Worm (Caenorhabditis elegans) whole organism, young adult: ENCODE measurements around the gene gpla-1.

Experiments used
- D2030.7 ChIP-seq: fragments of 200-800 bp; sonication (Bioruptor generic); IDR thresholded peaks from 2 replicates; pipeline ENCODE4 v1.3.6; 2022; ENCODE audit warnings: missing genetic modification reagents, missing genetic modification characterization, missing compliant biosample characterization
- F22D6.2 ChIP-seq: sonication (generic microtip); optimal IDR thresholded peaks from 2 replicates; lab custom pipeline; 2016; ENCODE audit warnings: mild to moderate bottlenecking, missing genetic modification characterization, missing compliant biosample characterization
- F23B12.7 ChIP-seq: sonication (generic microtip); optimal IDR thresholded peaks from 2 replicates; lab custom pipeline; 2017; ENCODE audit warnings: missing genetic modification characterization, mild to moderate bottlenecking, missing compliant biosample characterization, antibody characterized with exemption, moderate library complexity; ENCODE audit not compliant: insufficient read depth
- F33H1.4 ChIP-seq: fragments of 200-800 bp; sonication (Bioruptor generic); IDR thresholded peaks from 2 replicates; pipeline ENCODE4 v1.3.6; 2022; ENCODE audit warnings: missing genetic modification reagents, missing genetic modification characterization, missing compliant biosample characterization
- F37B4.10 ChIP-seq: fragments of 200-800 bp; sonication (Bioruptor generic); IDR thresholded peaks from 2 replicates; pipeline ENCODE4 v1.3.6; 2022; ENCODE audit warnings: missing genetic modification characterization, missing compliant biosample characterization
- F49E8.2 ChIP-seq: sonication (generic microtip); optimal IDR thresholded peaks from 3 replicates; lab custom pipeline; 2017; ENCODE audit warnings: missing genetic modification characterization, mild to moderate bottlenecking, missing compliant biosample characterization, antibody characterized with exemption, moderate library complexity; ENCODE audit not compliant: insufficient read depth
- K12H6.12 ChIP-seq: fragments of 200-800 bp; sonication (Bioruptor generic); optimal IDR thresholded peaks from 2 replicates; lab custom pipeline; 2018; ENCODE audit warnings: mild to moderate bottlenecking, missing genetic modification characterization, missing compliant biosample characterization
- T07F8.4 ChIP-seq: sonication (generic microtip); optimal IDR thresholded peaks from 2 replicates; lab custom pipeline; 2016; ENCODE audit warnings: mild to moderate bottlenecking, missing genetic modification characterization, moderate library complexity, missing compliant biosample characterization
- Y53F4B.3 ChIP-seq: fragments of 200-800 bp; sonication (Bioruptor generic); IDR thresholded peaks from 2 replicates; pipeline ENCODE4 v1.3.6; 2022; ENCODE audit warnings: missing genetic modification reagents, missing genetic modification characterization, missing compliant biosample characterization
- Y56A3A.18 ChIP-seq: fragments of 200-800 bp; sonication (Bioruptor generic); IDR thresholded peaks from 2 replicates; pipeline ENCODE4 v1.3.6; 2022; ENCODE audit warnings: missing genetic modification reagents, missing genetic modification characterization, missing compliant biosample characterization
- Y67H2A.10 ChIP-seq: fragments of 200-800 bp; sonication (Bioruptor generic); conservative IDR thresholded peaks from 2 replicates; pipeline ENCODE4 v1.3.6; 2022; ENCODE audit warnings: missing genetic modification reagents, missing genetic modification characterization, missing compliant biosample characterization
- attf-3 ChIP-seq: fragments of 200-800 bp; sonication (Bioruptor generic); conservative IDR thresholded peaks from 2 replicates; pipeline ENCODE4 v1.3.6; 2022; ENCODE audit warnings: missing genetic modification reagents, missing genetic modification characterization, missing compliant biosample characterization
- attf-5 ChIP-seq: fragments of 200-800 bp; sonication (Bioruptor generic); optimal IDR thresholded peaks from 2 replicates; lab custom pipeline; 2018; ENCODE audit warnings: mild to moderate bottlenecking, missing genetic modification characterization, missing compliant biosample characterization
- bed-1 ChIP-seq: fragments of 200-800 bp; sonication (Bioruptor generic); IDR thresholded peaks from 2 replicates; pipeline ENCODE4 v1.3.6; 2022; ENCODE audit warnings: missing genetic modification reagents, missing genetic modification characterization, missing compliant biosample characterization
- ccch-3 ChIP-seq: fragments of 200-800 bp; sonication (Bioruptor generic); optimal IDR thresholded peaks from 2 replicates; lab custom pipeline; 2018; ENCODE audit warnings: mild to moderate bottlenecking, missing genetic modification characterization, missing compliant biosample characterization
- cebp-1 ChIP-seq, 2 experiments: fragments of 200-800 bp in 1 of 2; sonication (Bioruptor generic) in 1 of 2; sonication (generic microtip) in 1 of 2; IDR thresholded peaks in 1 of 2; optimal IDR thresholded peaks in 1 of 2; 2 replicates each; pipeline versions ENCODE4 v1.3.6 to Lab custom; 2017 to 2022; ENCODE audit warnings: missing compliant biosample characterization in 2 of 2, missing genetic modification characterization in 2 of 2, mild to moderate bottlenecking in 1 of 2, missing genetic modification reagents in 1 of 2, moderate library complexity in 1 of 2
- ceh-100 ChIP-seq: fragments of 200-800 bp; sonication (Bioruptor generic); IDR thresholded peaks from 2 replicates; pipeline ENCODE4 v1.3.6; 2022; ENCODE audit warnings: missing genetic modification reagents, missing genetic modification characterization, missing compliant biosample characterization
- ceh-91 ChIP-seq: fragments of 200-800 bp; sonication (Bioruptor generic); IDR thresholded peaks from 2 replicates; pipeline ENCODE4 v1.3.6; 2022; ENCODE audit warnings: missing genetic modification reagents, missing genetic modification characterization, missing compliant biosample characterization
- chd-7 ChIP-seq: sonication (generic microtip); optimal IDR thresholded peaks from 2 replicates; lab custom pipeline; 2016; ENCODE audit warnings: mild to moderate bottlenecking, missing genetic modification characterization, moderate library complexity, missing compliant biosample characterization
- die-1 ChIP-seq: sonication (generic microtip); optimal IDR thresholded peaks from 2 replicates; lab custom pipeline; 2016; ENCODE audit warnings: missing genotype, mild to moderate bottlenecking, missing genetic modification characterization, missing compliant biosample characterization
- dpl-1 ChIP-seq: fragments of 150-350 bp; optimal IDR thresholded peaks from 2 replicates; lab custom pipeline; 2014; ENCODE audit warnings: missing biosample characterization, missing genetic modification reagents, missing genetic modification characterization
- efl-1 ChIP-seq: fragments of 150-350 bp; optimal IDR thresholded peaks from 2 replicates; lab custom pipeline; 2014; ENCODE audit warnings: missing biosample characterization, missing genetic modification reagents, missing genetic modification characterization
- egl-44 ChIP-seq: fragments of 200-800 bp; sonication (Bioruptor generic); IDR thresholded peaks from 2 replicates; pipeline ENCODE4 v1.3.6; 2022; ENCODE audit warnings: missing genetic modification reagents, missing genetic modification characterization, missing compliant biosample characterization
- fkh-3 ChIP-seq: sonication (generic microtip); optimal IDR thresholded peaks from 2 replicates; lab custom pipeline; 2016; ENCODE audit warnings: mild to moderate bottlenecking, missing genetic modification characterization, missing compliant biosample characterization
- hsf-1 ChIP-seq: fragments of 200-800 bp; sonication (Bioruptor generic); IDR thresholded peaks from 2 replicates; pipeline ENCODE4 v1.3.6; 2022; ENCODE audit warnings: missing genetic modification reagents, missing genetic modification characterization, missing compliant biosample characterization
- lin-26 ChIP-seq: fragments of 200-800 bp; sonication (Bioruptor generic); IDR thresholded peaks from 2 replicates; pipeline ENCODE4 v1.3.6; 2022; ENCODE audit warnings: missing genetic modification reagents, missing genetic modification characterization, missing compliant biosample characterization
- lin-35 ChIP-seq, 3 experiments: fragments of 150-350 bp in 2 of 3; sonication (generic microtip) in 1 of 3; optimal IDR thresholded peaks; 2 replicates each; lab custom pipeline; 2014 to 2018; ENCODE audit warnings: missing biosample characterization in 3 of 3, missing genetic modification characterization in 3 of 3, missing genetic modification reagents in 3 of 3
- lin-40 ChIP-seq: sonication (generic microtip); optimal IDR thresholded peaks from 2 replicates; lab custom pipeline; 2016; ENCODE audit warnings: missing genetic modification characterization, mild to moderate bottlenecking, missing compliant biosample characterization, missing genotype, missing genetic modification reagents
- lin-54 ChIP-seq: fragments of 200-800 bp; sonication (Bioruptor generic); optimal IDR thresholded peaks from 2 replicates; lab custom pipeline; 2018; ENCODE audit warnings: mild to moderate bottlenecking, missing genetic modification characterization, missing compliant biosample characterization
- lsl-1 ChIP-seq: fragments of 200-800 bp; sonication (Bioruptor generic); optimal IDR thresholded peaks from 2 replicates; lab custom pipeline; 2018; ENCODE audit warnings: mild to moderate bottlenecking, missing genetic modification characterization, moderate library complexity, missing compliant biosample characterization
- madf-3 ChIP-seq: fragments of 200-800 bp; sonication (Bioruptor generic); IDR thresholded peaks from 2 replicates; pipeline ENCODE4 v1.3.6; 2022; ENCODE audit warnings: missing genetic modification reagents, missing genetic modification characterization, missing compliant biosample characterization
- madf-8 ChIP-seq: fragments of 200-800 bp; sonication (Bioruptor generic); conservative IDR thresholded peaks from 2 replicates; pipeline ENCODE4 v1.3.6; 2022; ENCODE audit warnings: missing genetic modification reagents, missing genetic modification characterization, missing compliant biosample characterization
- mcd-1 ChIP-seq: fragments of 200-800 bp; sonication (Bioruptor generic); IDR thresholded peaks from 2 replicates; pipeline ENCODE4 v1.3.6; 2022; ENCODE audit warnings: missing genetic modification reagents, missing genetic modification characterization, missing compliant biosample characterization
- mel-28 ChIP-seq: sonication (generic microtip); optimal IDR thresholded peaks from 2 replicates; lab custom pipeline; 2016; ENCODE audit warnings: borderline replicate concordance, mild to moderate bottlenecking, missing genetic modification characterization, missing compliant biosample characterization
- nhr-27 ChIP-seq: fragments of 200-800 bp; sonication (Bioruptor generic); optimal IDR thresholded peaks from 2 replicates; lab custom pipeline; 2018; ENCODE audit warnings: mild to moderate bottlenecking, missing genetic modification characterization, moderate library complexity, missing compliant biosample characterization
- nhr-80 ChIP-seq: sonication (generic microtip); optimal IDR thresholded peaks from 2 replicates; lab custom pipeline; 2016; ENCODE audit warnings: missing genetic modification characterization, missing compliant biosample characterization
- snpc-1.1 ChIP-seq: sonication (generic microtip); optimal IDR thresholded peaks from 2 replicates; lab custom pipeline; 2017; ENCODE audit warnings: missing genetic modification characterization, mild to moderate bottlenecking, missing compliant biosample characterization, antibody characterized with exemption, moderate library complexity, missing genotype, missing genetic modification reagents; ENCODE audit not compliant: insufficient read depth
- snpc-1.3 ChIP-seq: sonication (generic microtip); optimal IDR thresholded peaks from 2 replicates; lab custom pipeline; 2017; ENCODE audit warnings: missing genetic modification characterization, mild to moderate bottlenecking, missing compliant biosample characterization, antibody characterized with exemption, moderate library complexity, missing genotype, missing genetic modification reagents; ENCODE audit not compliant: insufficient read depth
- snpc-3.4 ChIP-seq: sonication (generic microtip); optimal IDR thresholded peaks from 2 replicates; lab custom pipeline; 2017; ENCODE audit warnings: missing genetic modification characterization, mild to moderate bottlenecking, missing compliant biosample characterization, antibody characterized with exemption, moderate library complexity, missing genotype, missing genetic modification reagents
- snpc-4 ChIP-seq, 5 experiments: fragments of 150-350 bp in 1 of 5; sonication (generic microtip) in 4 of 5; optimal IDR thresholded peaks; 2 replicates each; lab custom pipeline; 2014 to 2018; ENCODE audit warnings: missing genetic modification characterization in 5 of 5, missing biosample characterization in 3 of 5, antibody characterized with exemption in 2 of 5, mild to moderate bottlenecking in 2 of 5, missing compliant biosample characterization in 2 of 5, missing genotype in 2 of 5, moderate library complexity in 2 of 5, missing genetic modification reagents in 1 of 5
- somi-1 ChIP-seq: fragments of 200-800 bp; sonication (Bioruptor generic); optimal IDR thresholded peaks from 2 replicates; lab custom pipeline; 2018; ENCODE audit warnings: mild to moderate bottlenecking, missing genetic modification characterization, missing compliant biosample characterization
- sptf-2 ChIP-seq: fragments of 200-800 bp; sonication (Bioruptor generic); optimal IDR thresholded peaks from 2 replicates; lab custom pipeline; 2018; ENCODE audit warnings: mild to moderate bottlenecking, missing genetic modification characterization, missing compliant biosample characterization
- tbp1 ChIP-seq: fragments of 200-800 bp; sonication (Bioruptor generic); optimal IDR thresholded peaks from 2 replicates; lab custom pipeline; 2018; ENCODE audit warnings: mild to moderate bottlenecking, missing genetic modification characterization, missing compliant biosample characterization
- ztf-26 ChIP-seq: sonication (generic microtip); optimal IDR thresholded peaks from 2 replicates; lab custom pipeline; 2017; ENCODE audit warnings: missing genetic modification characterization, missing compliant biosample characterization

Gene gpla-1

DNA sequence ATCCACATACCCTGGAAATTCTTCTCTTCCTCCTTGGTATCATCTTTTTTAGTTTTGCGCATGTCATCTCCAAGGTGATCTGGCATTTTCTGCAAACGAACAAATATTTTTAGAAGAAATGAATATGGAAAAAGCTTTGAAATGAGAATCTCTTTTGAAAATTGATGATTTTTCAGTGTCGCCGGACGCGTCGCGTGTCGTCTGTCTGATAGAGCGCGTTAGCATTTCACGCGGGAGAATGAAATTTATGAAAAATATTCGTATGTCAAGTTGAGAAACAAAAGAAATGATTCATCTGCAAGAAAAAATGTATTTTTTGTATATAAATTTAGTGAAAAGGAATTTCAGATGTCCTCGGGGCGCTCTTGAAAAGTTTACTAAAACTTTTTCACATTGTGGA, 44.7 kb upstream of the gpla-1 start, which contains the start of gene rpt-1:
rpt-1 (minus strand) TSS at position 89 of the 400 bp plus-strand sequence.
- TF ChIP-seq D2030.7 (GFP tag; lab: Robert Waterston, UW) (0 out of 2 replicates have a peak, but pooled peaks have one; percentile 10), lin-54 (GFP tag; lab: Kevin White, UChicago) (peak; percentile 68), ceh-100 (GFP tag; lab: Robert Waterston, UW) (peak; percentile 68), F23B12.7 (tag; lab: Kevin White, UChicago) (no peak), bed-1 (GFP tag; lab: Robert Waterston, UW) (no peak), T07F8.4 (tag; lab: Kevin White, UChicago) (no peak), F49E8.2 (peak; percentile 51), hsf-1 (GFP tag; lab: Robert Waterston, UW) (no peak), attf-3 (no peak), lin-40 (tag; lab: Kevin White, UChicago) (peak; percentile 16), die-1 (tag; lab: Kevin White, UChicago) (no peak), egl-44 (GFP tag; lab: Robert Waterston, UW) (no peak), snpc-4 (GFP tag; optimal IDR thresholded peaks at IDR 0.05; lab: Kevin White, UChicago) (no peak), snpc-4 (tag; optimal IDR thresholded peaks at IDR 0.05; lab: Kevin White, UChicago) (peak; percentile 53 to 85 (median 81)), nhr-27 (no peak), snpc-1.1 (tag; lab: Kevin White, UChicago) (peak; percentile 50), chd-7 (tag; lab: Kevin White, UChicago) (no peak), sptf-2 (GFP tag; lab: Kevin White, UChicago) (no peak), madf-8 (GFP tag; lab: Robert Waterston, UW) (0 out of 2 replicates have a peak, but pooled peaks have one; percentile 10), mcd-1 (GFP tag; lab: Robert Waterston, UW) (peak; percentile 81), tbp1 (peak; percentile 23), madf-3 (peak; percentile 98), attf-5 (GFP tag; lab: Kevin White, UChicago) (peak; percentile 66), nhr-80 (peak; percentile 9), efl-1 (GFP tag; lab: Kevin White, UChicago) (peak; percentile 68), cebp-1 (GFP tag; IDR thresholded peaks at IDR 0.05; lab: Robert Waterston, UW) (no peak), cebp-1 (tag; optimal IDR thresholded peaks at IDR 0.05; lab: Kevin White, UChicago) (peak; percentile 31), F33H1.4 (0 out of 2 replicates have a peak, but pooled peaks have one; percentile 19), dpl-1 (GFP tag; lab: Kevin White, UChicago) (peak; percentile 67), mel-28 (tag; lab: Kevin White, UChicago) (no peak), lin-35 (GFP tag; optimal IDR thresholded peaks at IDR 0.05; lab: Kevin White, UChicago) (peak in 1 of 3 experiments; percentile 62), F37B4.10 (no peak)

DNA sequence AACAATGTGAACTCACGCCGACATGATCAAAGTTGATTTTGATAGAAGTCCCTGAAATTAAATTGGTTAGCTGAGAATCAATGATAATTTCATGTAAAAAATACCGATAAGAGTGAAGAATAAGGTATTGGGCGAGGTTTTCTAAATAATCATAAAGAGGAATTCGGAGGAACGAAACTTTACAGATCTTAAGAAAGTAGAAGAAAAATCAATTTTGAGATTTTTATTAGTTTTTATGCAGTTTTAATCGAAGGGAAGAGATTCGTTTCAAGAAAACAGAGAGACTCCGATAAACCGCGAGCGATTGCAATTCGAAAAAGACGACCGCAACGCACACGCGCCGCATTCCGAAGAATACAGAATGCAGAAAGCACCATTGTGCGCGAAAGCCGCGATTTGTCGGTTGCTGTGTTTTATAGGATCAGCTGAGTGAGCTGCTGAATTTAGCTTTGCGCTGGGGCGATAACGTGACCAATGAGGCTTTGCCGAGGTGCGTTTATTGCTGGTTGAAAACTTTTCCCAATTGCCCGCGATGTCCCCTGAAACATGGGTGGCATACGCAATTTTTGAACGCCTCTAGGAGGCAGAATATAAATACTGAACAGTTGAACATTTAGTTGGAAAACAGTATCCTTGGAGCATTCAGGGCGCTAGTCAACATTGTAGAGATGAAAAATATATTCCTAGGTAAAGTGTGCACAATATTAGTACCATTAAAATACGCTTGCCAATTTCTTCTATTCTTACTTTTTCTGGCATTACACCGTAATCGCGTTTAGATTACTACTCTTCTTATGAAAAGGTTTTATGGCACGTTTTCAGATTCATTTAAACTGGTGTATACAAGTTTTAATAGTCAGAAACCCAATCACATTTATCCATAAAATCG, 42.3 kb upstream of the gpla-1 start, which contains the start of gene snr-4:
snr-4 (minus strand) TSS at position 51 of the 889 bp plus-strand sequence.
- TF ChIP-seq ztf-26 (tag; lab: Kevin White, UChicago) = peak; percentile 76
- TF ChIP-seq Y53F4B.3 (GFP tag; lab: Robert Waterston, UW) = peak; percentile 76
- TF ChIP-seq K12H6.12 = peak; percentile 88
- TF ChIP-seq sptf-2 (GFP tag; lab: Kevin White, UChicago) = no peak
- peak; percentile 58 for TF ChIP-seq somi-1 (GFP tag; lab: Kevin White, UChicago)
- no peak for TF ChIP-seq ccch-3 (GFP tag; lab: Kevin White, UChicago)
- peak; percentile 49 for TF ChIP-seq F22D6.2
- peak; percentile 65 for TF ChIP-seq madf-8 (GFP tag; lab: Robert Waterston, UW)
- peak; percentile 94 for TF ChIP-seq snpc-1.3 (tag; lab: Kevin White, UChicago)
- peak; percentile 88 for TF ChIP-seq Y56A3A.18
- TF ChIP-seq lsl-1 (GFP tag; lab: Kevin White, UChicago) = peak; percentile 81
- TF ChIP-seq snpc-3.4 (tag; lab: Kevin White, UChicago) = peak; percentile 97
- TF ChIP-seq lin-26 = peak; percentile 73
- peak; percentile 60 for TF ChIP-seq Y67H2A.10 (GFP tag; lab: Robert Waterston, UW)
- peak; percentile 83 for TF ChIP-seq ceh-91
- TF ChIP-seq fkh-3 (tag; lab: Kevin White, UChicago) = no peak
